Fruit fly (Drosophila melanogaster): ENCODE results near the gene CG33764.

CG33764 gene

DNA sequence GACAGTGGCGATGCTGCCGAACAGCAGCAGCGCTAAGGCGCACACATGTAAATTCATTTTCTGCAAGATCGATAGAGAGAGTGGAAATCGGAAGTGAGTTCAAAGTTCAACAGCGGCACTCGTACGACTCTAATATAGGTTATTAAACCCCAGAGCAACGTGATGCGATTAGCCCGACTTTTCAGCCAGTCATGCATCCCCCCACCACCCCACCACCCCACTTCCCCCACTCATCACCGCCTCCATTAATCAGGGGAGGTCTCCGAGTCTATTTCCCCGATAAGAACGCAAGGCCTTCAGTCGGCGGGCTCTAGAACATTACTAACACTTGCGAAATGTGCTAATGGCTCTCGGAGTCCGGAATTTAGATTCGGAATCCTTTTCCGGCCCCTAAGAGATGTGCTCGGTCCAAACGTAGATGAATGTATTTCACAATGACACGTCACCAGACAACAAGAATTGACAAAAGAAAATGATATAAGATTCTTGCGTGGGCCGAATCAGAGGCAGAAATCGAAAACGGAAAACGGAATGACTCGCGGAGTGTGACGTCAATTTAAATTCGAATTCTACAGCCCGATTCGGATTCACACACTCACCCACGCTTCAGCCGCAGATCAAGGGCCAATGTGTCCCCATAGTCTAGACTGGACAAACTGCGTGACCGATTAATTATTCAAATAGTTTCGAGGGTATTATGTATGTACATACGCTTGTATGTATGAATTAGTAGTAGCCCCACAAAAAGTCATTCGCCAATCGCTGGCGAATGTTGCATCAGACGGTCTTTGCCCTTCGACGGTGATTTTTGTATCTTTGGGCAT is 41.4 kb downstream of the CG33764 start:
- peak; percentile 6 for TF ChIP-seq Hnf4 (GFP tag; optimal IDR thresholded peaks at IDR 0.05)
- TF ChIP-seq Rel (GFP tag; optimal IDR thresholded peaks at IDR 0.05) = no peak
- TF ChIP-seq Rel (tag; optimal IDR thresholded peaks at IDR 0.05) = peak; percentile 46
- no peak for TF ChIP-seq Vsx2 (GFP tag; optimal IDR thresholded peaks at IDR 0.05; ENCODE audit: partially characterized antibody)
- no peak for TF ChIP-seq usp (GFP tag; optimal IDR thresholded peaks at IDR 0.05)

- TF ChIP-seq Hr83 (GFP tag; optimal IDR thresholded peaks at IDR 0.05; ENCODE audit: poor library complexity, severe bottlenecking) = no peak
- no peak for TF ChIP-seq OdsH (GFP tag; optimal IDR thresholded peaks at IDR 0.05)
- no peak for TF ChIP-seq Hnf4 (GFP tag; optimal IDR thresholded peaks at IDR 0.05)
- no peak for TF ChIP-seq Rel (GFP tag; optimal IDR thresholded peaks at IDR 0.05)
- TF ChIP-seq Rel (tag; optimal IDR thresholded peaks at IDR 0.05) = no peak
- no peak for TF ChIP-seq foxo (GFP tag; optimal IDR thresholded peaks at IDR 0.05)
- no peak for TF ChIP-seq Hr78 (GFP tag; optimal IDR thresholded peaks at IDR 0.05)
- no peak for TF ChIP-seq jim (GFP tag; optimal IDR thresholded peaks at IDR 0.05)
- TF ChIP-seq pan (optimal IDR thresholded peaks at IDR 0.05) = no peak
- TF ChIP-seq usp (GFP tag; optimal IDR thresholded peaks at IDR 0.05) = no peak
- TF ChIP-seq N (GFP tag; optimal IDR thresholded peaks at IDR 0.05) = no peak
- TF ChIP-seq Dfd (GFP tag; optimal IDR thresholded peaks at IDR 0.05) = no peak
Observed at dm6 chr3L:4221792-4222191, 45.5 kb downstream of the CG33764 start.

DNA sequence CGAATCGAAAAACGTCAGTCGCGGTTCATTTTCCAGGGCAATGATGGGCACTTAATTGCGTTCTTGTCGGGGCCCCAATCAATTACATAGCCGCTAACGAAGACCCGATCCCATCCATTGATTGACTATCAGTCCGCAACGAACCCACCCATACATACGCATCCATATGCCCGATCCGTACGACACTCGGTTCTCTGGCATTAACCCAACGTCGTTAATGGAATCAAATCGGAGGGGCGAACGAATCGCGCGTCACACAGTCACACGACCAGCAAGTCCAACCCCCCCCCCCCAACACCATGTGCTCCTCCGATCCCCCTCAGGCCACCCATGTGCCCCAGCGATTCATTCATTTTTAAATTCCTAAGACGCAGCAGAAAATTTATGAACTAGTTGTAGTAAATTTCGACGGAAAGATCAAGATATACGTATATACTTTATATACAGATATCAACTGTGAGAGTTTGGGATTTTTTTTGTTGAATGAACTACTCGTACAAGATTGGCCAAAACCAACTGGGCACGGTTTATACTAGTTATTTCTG is 46.0 kb downstream of the CG33764 start:
- TF ChIP-seq psq (GFP tag; optimal IDR thresholded peaks at IDR 0.05) = no peak
- TF ChIP-seq Rel (GFP tag; optimal IDR thresholded peaks at IDR 0.05) = no peak
- peak; percentile 44 for TF ChIP-seq Rel (tag; optimal IDR thresholded peaks at IDR 0.05)
- no peak for TF ChIP-seq N (GFP tag; optimal IDR thresholded peaks at IDR 0.05)
- TF ChIP-seq pan (optimal IDR thresholded peaks at IDR 0.05) = no peak
- no peak for TF ChIP-seq h (GFP tag; optimal IDR thresholded peaks at IDR 0.05)
- TF ChIP-seq jim (GFP tag; optimal IDR thresholded peaks at IDR 0.05) = no peak

dm6 chr3L:4220679-4221078 is 46.6 kb downstream of the CG33764 start:
- TF ChIP-seq dl (GFP tag; optimal IDR thresholded peaks at IDR 0.05; ENCODE audit: insufficient read depth in 1 of 2, partially characterized antibody in 2 of 2) (no peak), Mio (GFP tag; optimal IDR thresholded peaks at IDR 0.05) (no peak), rgr (GFP tag; optimal IDR thresholded peaks at IDR 0.05) (peak; percentile 56), HLH106 (tag; optimal IDR thresholded peaks at IDR 0.05) (no peak), Hnf4 (GFP tag; optimal IDR thresholded peaks at IDR 0.05) (peak; percentile 40), GATAd (GFP tag; optimal IDR thresholded peaks at IDR 0.05) (no peak), psq (GFP tag; optimal IDR thresholded peaks at IDR 0.05) (peak; percentile 4), tai (GFP tag; optimal IDR thresholded peaks at IDR 0.05) (no peak), OdsH (GFP tag; optimal IDR thresholded peaks at IDR 0.05) (peak; percentile 34), Hr83 (GFP tag; optimal IDR thresholded peaks at IDR 0.05; ENCODE audit: poor library complexity, severe bottlenecking) (peak; percentile 41), usp (GFP tag; optimal IDR thresholded peaks at IDR 0.05) (no peak), dmrt93B (GFP tag; optimal IDR thresholded peaks at IDR 0.05) (no peak), CG9705 (GFP tag; optimal IDR thresholded peaks at IDR 0.05) (no peak), br (GFP tag; optimal IDR thresholded peaks at IDR 0.05) (peak; percentile 7), N (GFP tag; optimal IDR thresholded peaks at IDR 0.05) (no peak), fru (GFP tag; optimal IDR thresholded peaks at IDR 0.05) (peak; percentile 58), lola (GFP tag; optimal IDR thresholded peaks at IDR 0.05) (no peak), Abd-B (GFP tag; optimal IDR thresholded peaks at IDR 0.05) (no peak), foxo (GFP tag; optimal IDR thresholded peaks at IDR 0.05) (peak in 1 of 2 experiments; percentile 22), Dif (GFP tag; optimal IDR thresholded peaks at IDR 0.05; ENCODE audit: partially characterized antibody) (no peak), jim (GFP tag; optimal IDR thresholded peaks at IDR 0.05) (no peak), Jra (GFP tag; optimal IDR thresholded peaks at IDR 0.05) (no peak), Vsx2 (GFP tag; optimal IDR thresholded peaks at IDR 0.05; ENCODE audit: partially characterized antibody) (no peak), h (GFP tag; optimal IDR thresholded peaks at IDR 0.05) (peak; percentile 4)
